Fruit fly (Drosophila melanogaster): ENCODE measurements around the gene Arc42.

DNA sequence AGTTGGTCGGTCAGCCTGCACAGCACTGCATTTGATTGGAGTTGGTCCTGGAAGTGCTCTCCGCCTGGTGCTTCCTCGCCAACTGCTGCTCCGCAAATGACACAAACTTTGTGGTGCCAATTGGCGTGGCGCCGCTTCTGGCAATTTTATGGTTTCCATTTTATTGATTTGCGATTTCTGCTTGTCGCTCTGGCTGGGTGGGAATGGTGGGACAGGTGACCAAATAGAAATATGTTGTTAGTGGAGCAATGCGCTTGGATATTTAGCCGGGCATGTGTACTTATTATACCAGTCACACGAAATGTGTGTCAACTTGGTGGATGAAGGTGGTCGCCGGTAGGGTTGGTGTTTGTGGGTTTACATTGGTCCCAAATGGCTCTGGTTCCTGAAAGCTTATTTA lies 37.8 kb downstream of the Arc42 start, which contains the start of the genes Xport-A and Xport-B:
- TF ChIP-seq dac (GFP tag; optimal IDR thresholded peaks at IDR 0.05) (no peak), topi (GFP tag; optimal IDR thresholded peaks at IDR 0.05) (no peak), CG16779 (tag; optimal IDR thresholded peaks at IDR 0.05) (no peak), CG11902 (GFP tag; optimal IDR thresholded peaks at IDR 0.05) (no peak)
